Fruit fly (Drosophila melanogaster): ENCODE measurements around the gene CG13607.

The CG13607 gene

dm6 chr3R:24112320-24113069 lies 3.6 kb downstream of the CG13607 start, which contains the start of gene CG13605 (continued):
- TF ChIP-seq grau (tag; optimal IDR thresholded peaks at IDR 0.05) (peak; percentile 77), Nf-YA (GFP tag; IDR thresholded peaks at IDR 0.05) (0 out of 2 replicates have a peak, but pooled peaks have one; percentile 21), repo (GFP tag; optimal IDR thresholded peaks at IDR 0.05) (peak; percentile 36), CG15514 (GFP tag; optimal IDR thresholded peaks at IDR 0.05) (peak; percentile 80), pho (GFP tag; optimal IDR thresholded peaks at IDR 0.05) (no peak), CG33213 (GFP tag; optimal IDR thresholded peaks at IDR 0.05) (peak; percentile 2), Adf1 (GFP tag; IDR thresholded peaks at IDR 0.05) (0 out of 2 replicates have a peak, but pooled peaks have one; percentile 34), CG30431 (GFP tag; optimal IDR thresholded peaks at IDR 0.05) (peak; percentile 30), HLH3B (GFP tag; IDR thresholded peaks at IDR 0.05) (peak; percentile 76), Oaz (GFP tag; IDR thresholded peaks at IDR 0.05) (no peak), CG2875 (GFP tag; optimal IDR thresholded peaks at IDR 0.05) (peak; percentile 69), CG4820 (GFP tag; optimal IDR thresholded peaks at IDR 0.05) (peak; percentile 52), bbx (GFP tag; IDR thresholded peaks at IDR 0.05; ENCODE audit: partially characterized antibody) (peak; percentile 59), Atf-2 (GFP tag; optimal IDR thresholded peaks at IDR 0.05) (no peak), otp (GFP tag; IDR thresholded peaks at IDR 0.05) (no peak), Lpt (GFP tag; optimal IDR thresholded peaks at IDR 0.05) (no peak), CG1792 (GFP tag; optimal IDR thresholded peaks at IDR 0.05) (peak; percentile 43), yki (optimal IDR thresholded peaks at IDR 0.05) (no peak), CG17328 (GFP tag; IDR thresholded peaks at IDR 0.05) (peak; percentile 69), wek (GFP tag; optimal IDR thresholded peaks at IDR 0.05) (peak; percentile 35), Poxn (GFP tag; IDR thresholded peaks at IDR 0.05) (no peak), ash1 (GFP tag; optimal IDR thresholded peaks at IDR 0.05) (no peak), CG17186 (GFP tag; optimal IDR thresholded peaks at IDR 0.05) (no peak), hth (optimal IDR thresholded peaks at IDR 0.05) (no peak), CG17912 (GFP tag; optimal IDR thresholded peaks at IDR 0.05) (no peak), D19B (GFP tag; optimal IDR thresholded peaks at IDR 0.05) (peak; percentile 46), CG10565 (GFP tag; optimal IDR thresholded peaks at IDR 0.05) (no peak), CG8281 (tag; optimal IDR thresholded peaks at IDR 0.05) (peak; percentile 27), al (GFP tag; IDR thresholded peaks at IDR 0.05) (peak; percentile 58), CG11695 (GFP tag; IDR thresholded peaks at IDR 0.05) (peak; percentile 81), ERR (GFP tag; optimal IDR thresholded peaks at IDR 0.05) (no peak), ttk (GFP tag; IDR thresholded peaks at IDR 0.05) (peak; percentile 27; the same call in 1 of the 2 replicates), gro (GFP tag; optimal IDR thresholded peaks at IDR 0.05) (peak; percentile 63), CG1832 (GFP tag; optimal IDR thresholded peaks at IDR 0.05) (no peak), vvl (GFP tag; IDR thresholded peaks at IDR 0.05) (peak; percentile 91), CG6689 (GFP tag; IDR thresholded peaks at IDR 0.05) (peak; percentile 57), bsh (GFP tag; optimal IDR thresholded peaks at IDR 0.05) (peak; percentile 25 to 72), CG5180 (GFP tag; optimal IDR thresholded peaks at IDR 0.05) (peak; percentile 31), CG7928 (GFP tag; optimal IDR thresholded peaks at IDR 0.05) (peak; percentile 50), CG12219 (GFP tag; optimal IDR thresholded peaks at IDR 0.05) (peak; percentile 75), p53 (GFP tag; optimal IDR thresholded peaks at IDR 0.05) (no peak), CTCF (GFP tag; optimal IDR thresholded peaks at IDR 0.05) (peak; percentile 63), chinmo (GFP tag; IDR thresholded peaks at IDR 0.05; ENCODE audit: partially characterized antibody) (peak; percentile 5; the same call in 1 of the 4 replicates), fru (optimal IDR thresholded peaks at IDR 0.05) (no peak), CG9817 (tag; optimal IDR thresholded peaks at IDR 0.05) (peak; percentile 61), cwo (GFP tag; optimal IDR thresholded peaks at IDR 0.05) (peak; percentile 74), nom (GFP tag; optimal IDR thresholded peaks at IDR 0.05) (peak; percentile 90), CG11560 (tag; IDR thresholded peaks at IDR 0.05) (no peak), CG16815 (GFP tag; optimal IDR thresholded peaks at IDR 0.05) (peak; percentile 23), CG17802 (tag; optimal IDR thresholded peaks at IDR 0.05) (no peak), CG17829 (tag; optimal IDR thresholded peaks at IDR 0.05) (peak; percentile 73)
